Fruit fly (Drosophila melanogaster) whole organism, embryonic: ENCODE data around the gene brat.

ENCODE experiments used
- Bdp1 ChIP-seq: fragments of 200-800 bp; sonication (Bioruptor generic); optimal IDR thresholded peaks from 3 replicates; lab custom pipeline; 2016; ENCODE audit warnings: missing biosample characterization, missing genetic modification characterization
- Bteb2 ChIP-seq: fragments of 200-800 bp; sonication (Bioruptor generic); optimal IDR thresholded peaks from 2 replicates; lab custom pipeline; 2016; ENCODE audit warnings: missing biosample characterization, missing genetic modification characterization
- CG10267 ChIP-seq: fragments of 200-800 bp; sonication (Bioruptor generic); optimal IDR thresholded peaks from 2 replicates; lab custom pipeline; 2018; ENCODE audit warnings: missing biosample characterization, mild to moderate bottlenecking, missing genetic modification characterization, moderate library complexity
- CG10321 ChIP-seq: fragments of 200-800 bp; sonication (Bioruptor generic); IDR thresholded peaks from 2 replicates; pipeline ENCODE4 v1.3.6; 2022; ENCODE audit warnings: missing biosample characterization, missing genetic modification characterization
- CG10366 ChIP-seq: fragments of 200-800 bp; sonication (Bioruptor generic); IDR thresholded peaks from 2 replicates; pipeline ENCODE4 v1.3.6; 2022; ENCODE audit warnings: missing biosample characterization, missing genetic modification characterization
- CG12942 ChIP-seq: fragments of 200-800 bp; sonication (Bioruptor generic); optimal IDR thresholded peaks from 3 replicates; lab custom pipeline; 2016; ENCODE audit warnings: missing biosample characterization, missing genetic modification characterization
- CG1647 ChIP-seq: fragments of 200-800 bp; sonication (Bioruptor generic); optimal IDR thresholded peaks from 3 replicates; lab custom pipeline; 2016; ENCODE audit warnings: missing biosample characterization, missing genetic modification characterization
- CG17612 ChIP-seq: fragments of 200-800 bp; sonication (Bioruptor generic); IDR thresholded peaks from 2 replicates; pipeline ENCODE4 v1.3.6; 2022; ENCODE audit warnings: missing biosample characterization, missing genetic modification characterization
- CG1792 ChIP-seq: fragments of 200-800 bp; sonication (Bioruptor generic); optimal IDR thresholded peaks from 2 replicates; lab custom pipeline; 2016; ENCODE audit warnings: missing biosample characterization, missing genetic modification characterization
- CG18011 ChIP-seq: fragments of 200-800 bp; sonication (Bioruptor generic); optimal IDR thresholded peaks from 2 replicates; lab custom pipeline; 2017; ENCODE audit warnings: missing biosample characterization, missing genetic modification characterization, mild to moderate bottlenecking, moderate library complexity, missing genotype
- CG18619 ChIP-seq: fragments of 200-800 bp; sonication (Bioruptor generic); optimal IDR thresholded peaks from 3 replicates; lab custom pipeline; 2017; ENCODE audit warnings: missing biosample characterization, mild to moderate bottlenecking, missing genetic modification characterization
- CG2199 ChIP-seq: fragments of 200-800 bp; sonication (Bioruptor generic); IDR thresholded peaks from 3 replicates; pipeline ENCODE4 v1.3.6; 2022; ENCODE audit warnings: missing biosample characterization, missing genetic modification characterization
- CG42726 ChIP-seq: fragments of 200-800 bp; sonication (Bioruptor generic); IDR thresholded peaks from 2 replicates; pipeline ENCODE4 v1.3.6; 2022; ENCODE audit warnings: missing biosample characterization, missing genetic modification characterization; ENCODE audit not compliant: partially characterized antibody
- CG4328 ChIP-seq: fragments of 200-800 bp; sonication (Bioruptor generic); optimal IDR thresholded peaks from 3 replicates; lab custom pipeline; 2017; ENCODE audit warnings: missing biosample characterization, missing genetic modification reagents, missing genetic modification characterization
- CG6854 ChIP-seq: fragments of 200-800 bp; sonication (Bioruptor generic); optimal IDR thresholded peaks from 3 replicates; lab custom pipeline; 2017; ENCODE audit warnings: missing biosample characterization, mild to moderate bottlenecking, missing genetic modification characterization
- CG7357 ChIP-seq: fragments of 200-800 bp; sonication (Bioruptor generic); IDR thresholded peaks from 3 replicates; pipeline ENCODE4 v1.3.6; 2022; ENCODE audit warnings: missing biosample characterization, missing genetic modification characterization
- CG9727 ChIP-seq: fragments of 200-800 bp; sonication (Bioruptor generic); optimal IDR thresholded peaks from 3 replicates; lab custom pipeline; 2017; ENCODE audit warnings: missing biosample characterization, mild to moderate bottlenecking, missing genetic modification characterization
- CrebB ChIP-seq: fragments of 200-800 bp; sonication (Bioruptor generic); optimal IDR thresholded peaks from 3 replicates; lab custom pipeline; 2018; ENCODE audit warnings: missing biosample characterization, mild to moderate bottlenecking, missing genetic modification characterization
- D19B ChIP-seq: fragments of 200-800 bp; sonication (Bioruptor generic); optimal IDR thresholded peaks from 2 replicates; lab custom pipeline; 2017; ENCODE audit warnings: missing biosample characterization, mild to moderate bottlenecking, missing genetic modification characterization
- Deaf1 ChIP-seq: fragments of 200-800 bp; optimal IDR thresholded peaks from 3 replicates; lab custom pipeline; 2019; ENCODE audit warnings: missing biosample characterization, mild to moderate bottlenecking, missing genetic modification characterization, moderate library complexity
- Dfd ChIP-seq, 2 experiments: fragments of >200 bp; optimal IDR thresholded peaks; 2 replicates each; lab custom pipeline; 2017; ENCODE audit warnings: missing biosample characterization in 2 of 2, missing genetic modification characterization in 2 of 2
- Dll ChIP-seq: fragments of 200-800 bp; sonication (Bioruptor generic); IDR thresholded peaks from 4 replicates; pipeline ENCODE4 v1.3.6; 2022; ENCODE audit warnings: missing biosample characterization, missing genetic modification characterization; ENCODE audit not compliant: partially characterized antibody
- Dref ChIP-seq: fragments of 200-800 bp; sonication (Bioruptor generic); IDR thresholded peaks from 2 replicates; pipeline ENCODE4 v1.3.6; 2022; ENCODE audit warnings: missing biosample characterization, missing genetic modification characterization
- Eip74EF ChIP-seq, 2 experiments: fragments of 200-800 bp in 1 of 2; fragments of >200 bp in 1 of 2; sonication (Bioruptor generic) in 1 of 2; optimal IDR thresholded peaks; 2 replicates each; lab custom pipeline; 2017 to 2019; ENCODE audit warnings: missing biosample characterization in 2 of 2, missing genetic modification characterization in 2 of 2, mild to moderate bottlenecking in 1 of 2, moderate library complexity in 1 of 2
- Elba2 ChIP-seq: fragments of 200-800 bp; sonication (Bioruptor generic); optimal IDR thresholded peaks from 3 replicates; lab custom pipeline; 2016; ENCODE audit warnings: missing biosample characterization, missing genetic modification characterization
- Ets65A ChIP-seq: fragments of 200-800 bp; sonication (Bioruptor generic); peaks from one replicate; lab custom pipeline; 2016; ENCODE audit warnings: missing biosample characterization, missing genetic modification characterization
- HLHmδ ChIP-seq: fragments of 200-800 bp; sonication (Bioruptor generic); optimal IDR thresholded peaks from 2 replicates; lab custom pipeline; 2018; ENCODE audit warnings: missing biosample characterization, mild to moderate bottlenecking, missing genetic modification characterization, moderate library complexity
- Nf-YA ChIP-seq: fragments of 200-800 bp; sonication (Bioruptor generic); IDR thresholded peaks from 2 replicates; pipeline ENCODE4 v1.3.6; 2022; ENCODE audit warnings: missing biosample characterization, missing genetic modification characterization
- Sox100B ChIP-seq: fragments of 200-800 bp; sonication (Bioruptor generic); optimal IDR thresholded peaks from 3 replicates; lab custom pipeline; 2018; ENCODE audit warnings: missing biosample characterization, mild to moderate bottlenecking, missing genetic modification characterization
- ab ChIP-seq: fragments of 200-800 bp; sonication (Bioruptor generic); optimal IDR thresholded peaks from 2 replicates; lab custom pipeline; 2016; ENCODE audit warnings: missing biosample characterization, missing genetic modification characterization
- al ChIP-seq: fragments of 200-800 bp; sonication (Bioruptor generic); IDR thresholded peaks from 2 replicates; pipeline ENCODE4 v1.3.6; 2022; ENCODE audit warnings: missing biosample characterization, missing genetic modification characterization
- az2 ChIP-seq: fragments of 200-800 bp; sonication (Bioruptor generic); optimal IDR thresholded peaks from 3 replicates; lab custom pipeline; 2016; ENCODE audit warnings: missing biosample characterization, missing genetic modification characterization
- bab2 ChIP-seq: fragments of 200-800 bp; sonication (Bioruptor generic); optimal IDR thresholded peaks from 2 replicates; lab custom pipeline; 2016; ENCODE audit warnings: missing biosample characterization, missing genetic modification characterization
- emc ChIP-seq: fragments of 200-800 bp; sonication (Bioruptor generic); optimal IDR thresholded peaks from 2 replicates; lab custom pipeline; 2016; ENCODE audit warnings: missing biosample characterization, missing genetic modification characterization
- gce ChIP-seq: fragments of 200-800 bp; sonication (Bioruptor generic); IDR thresholded peaks from 3 replicates; pipeline ENCODE4 v1.3.6; 2022; ENCODE audit warnings: missing biosample characterization, missing genetic modification characterization
- gcm2 ChIP-seq: fragments of 200-800 bp; sonication (Bioruptor generic); optimal IDR thresholded peaks from 2 replicates; lab custom pipeline; 2016; ENCODE audit warnings: missing biosample characterization, missing genetic modification characterization
- lbe ChIP-seq: fragments of 200-800 bp; sonication (Bioruptor generic); optimal IDR thresholded peaks from 2 replicates; lab custom pipeline; 2016; ENCODE audit warnings: missing biosample characterization, mild to moderate bottlenecking, missing genetic modification characterization
- org-1 ChIP-seq: fragments of 200-800 bp; sonication (Bioruptor generic); optimal IDR thresholded peaks from 2 replicates; lab custom pipeline; 2017; ENCODE audit warnings: missing biosample characterization, missing genetic modification characterization
- pan ChIP-seq, 4 experiments: fragments of >200 bp in 3 of 4; fragments of 200-800 bp in 1 of 4; sonication (Bioruptor generic) in 1 of 4; optimal IDR thresholded peaks in 3 of 4; IDR thresholded peaks in 1 of 4; 2 replicates each; pipeline versions ENCODE4 v1.3.6 to Lab custom; 2017 to 2022; ENCODE audit warnings: missing biosample characterization in 2 of 4, missing genetic modification characterization in 2 of 4, mixed read lengths in 1 of 4
- pfk ChIP-seq: fragments of 200-800 bp; sonication (Bioruptor generic); optimal IDR thresholded peaks from 2 replicates; lab custom pipeline; 2018; ENCODE audit warnings: missing biosample characterization, mild to moderate bottlenecking, missing genetic modification characterization, moderate library complexity
- row ChIP-seq: fragments of 200-800 bp; sonication (Bioruptor generic); IDR thresholded peaks from 3 replicates; pipeline ENCODE4 v1.3.6; 2022; ENCODE audit warnings: missing biosample characterization, missing genetic modification characterization
- sens ChIP-seq: fragments of 200-800 bp; sonication (Bioruptor generic); peaks from one replicate; lab custom pipeline; 2016; ENCODE audit warnings: missing biosample characterization, missing genetic modification characterization
- shn ChIP-seq: fragments of 200-800 bp; sonication (Bioruptor generic); optimal IDR thresholded peaks from 3 replicates; lab custom pipeline; 2016; ENCODE audit warnings: missing biosample characterization, missing genetic modification characterization
- sisA ChIP-seq: fragments of 200-800 bp; sonication (Bioruptor generic); IDR thresholded peaks from 2 replicates; pipeline ENCODE4 v1.3.6; 2022; ENCODE audit warnings: missing biosample characterization, missing genetic modification characterization
- slou ChIP-seq: fragments of 200-800 bp; sonication (Bioruptor generic); optimal IDR thresholded peaks from 3 replicates; lab custom pipeline; 2016; ENCODE audit warnings: missing biosample characterization, missing genetic modification characterization
- slp2 ChIP-seq: fragments of 200-800 bp; sonication (Bioruptor generic); optimal IDR thresholded peaks from 2 replicates; lab custom pipeline; 2016; ENCODE audit warnings: missing biosample characterization, missing genetic modification characterization
- so ChIP-seq: fragments of 200-800 bp; sonication (Bioruptor generic); IDR thresholded peaks from 3 replicates; pipeline ENCODE4 v1.3.6; 2022; ENCODE audit warnings: missing biosample characterization, missing genetic modification characterization
- sob ChIP-seq: fragments of 200-800 bp; sonication (Bioruptor generic); IDR thresholded peaks from 2 replicates; pipeline ENCODE4 v1.3.6; 2022; ENCODE audit warnings: missing biosample characterization, missing genetic modification characterization
- vfl ChIP-seq: fragments of 200-800 bp; sonication (Bioruptor generic); optimal IDR thresholded peaks from 2 replicates; lab custom pipeline; 2016; ENCODE audit warnings: missing biosample characterization, missing genetic modification characterization

Gene brat

dm6 chr2L:19225984-19226914 is 92.6 kb downstream of the brat start (continued):
- TF ChIP-seq Dref (GFP tag; lab: Robert Waterston, UW) (no peak), Sox100B (GFP tag; lab: Kevin White, UChicago) (peak; percentile 60), CG1647 (peak; percentile 56), az2 (GFP tag; lab: Kevin White, UChicago) (peak; percentile 88), sisA (peak; percentile 75), Eip74EF (GFP tag; optimal IDR thresholded peaks at IDR 0.05; lab: Kevin White, UChicago) (peak in 1 of 2 experiments; percentile 72), CG17612 (GFP tag; lab: Robert Waterston, UW) (peak; percentile 8; the same call in 1 of the 2 replicates), Bteb2 (GFP tag; lab: Kevin White, UChicago) (peak; percentile 43), Bdp1 (GFP tag; lab: Kevin White, UChicago) (peak; percentile 58), CrebB (peak; percentile 46), so (GFP tag; lab: Robert Waterston, UW) (peak; percentile 77), D19B (GFP tag; lab: Kevin White, UChicago) (peak; percentile 80), Elba2 (GFP tag; lab: Kevin White, UChicago) (no peak), CG10366 (GFP tag; lab: Robert Waterston, UW) (peak; percentile 72), emc (GFP tag; lab: Kevin White, UChicago) (no peak), CG12942 (GFP tag; lab: Kevin White, UChicago) (peak; percentile 74), lbe (peak; percentile 47), CG9727 (GFP tag; lab: Kevin White, UChicago) (peak; percentile 91), CG4328 (GFP tag; lab: Kevin White, UChicago) (no peak), pan (optimal IDR thresholded peaks at IDR 0.05; lab: Kevin White, UChicago) (peak in 1 of 2 experiments; percentile 65), pan (GFP tag; optimal IDR thresholded peaks at IDR 0.05 in 1 of 2, IDR thresholded peaks at IDR 0.05 in 1 of 2) (peak; percentile 42 to 46), bab2 (GFP tag; lab: Kevin White, UChicago) (peak; percentile 74), CG1792 (peak; percentile 63), Deaf1 (peak; percentile 64), CG6854 (GFP tag; lab: Kevin White, UChicago) (no peak), ab (GFP tag; lab: Kevin White, UChicago) (peak; percentile 6), shn (GFP tag; lab: Kevin White, UChicago) (peak; percentile 64), Ets65A (GFP tag; lab: Kevin White, UChicago) (peak; percentile 95), org-1 (GFP tag; lab: Kevin White, UChicago) (peak; percentile 66), CG7357 (GFP tag; lab: Robert Waterston, UW) (peak; percentile 70; the same call in 2 of the 3 replicates), Dll (GFP tag; lab: Robert Waterston, UW) (no peak), slou (GFP tag; lab: Kevin White, UChicago) (peak; percentile 71), sob (GFP tag; lab: Robert Waterston, UW) (peak; percentile 62; the same call in 1 of the 2 replicates), gce (GFP tag; lab: Robert Waterston, UW) (peak; percentile 64; the same call in 1 of the 3 replicates), gcm2 (GFP tag; lab: Kevin White, UChicago) (peak; percentile 30), HLHmδ (GFP tag; lab: Kevin White, UChicago) (no peak), al (no peak), CG10267 (peak; percentile 77), slp2 (GFP tag; lab: Kevin White, UChicago) (peak; percentile 49), CG10321 (GFP tag; lab: Robert Waterston, UW) (no peak), CG2199 (GFP tag; lab: Robert Waterston, UW) (0 out of 3 replicates have a peak, but pooled peaks have one; percentile 58), row (GFP tag; lab: Robert Waterston, UW) (peak; percentile 88), sens (peak; percentile 97), CG18011 (GFP tag; lab: Kevin White, UChicago) (no peak), Dfd (GFP tag; optimal IDR thresholded peaks at IDR 0.05; lab: Kevin White, UChicago) (no peak), Nf-YA (GFP tag; lab: Robert Waterston, UW) (peak; percentile 47; the same call in 1 of the 2 replicates), pfk (GFP tag; lab: Kevin White, UChicago) (no peak), CG18619 (GFP tag; lab: Kevin White, UChicago) (peak; percentile 47), CG42726 (GFP tag; lab: Robert Waterston, UW) (no peak), vfl (GFP tag; lab: Kevin White, UChicago) (peak; percentile 32)
